Fruit fly (Drosophila melanogaster): Measurements from ENCODE around the gene CG31626.

The CG31626 gene

dm6 chr2L:21219640-21220085 lies 16.9 kb downstream of the CG31626 start:
- TF ChIP-seq psq (optimal IDR thresholded peaks at IDR 0.05): no peak
- no peak for TF ChIP-seq usp (GFP tag; optimal IDR thresholded peaks at IDR 0.05)
- TF ChIP-seq CG8478 (optimal IDR thresholded peaks at IDR 0.05): no peak

dm6 chr2L:21218912-21219246 lies 17.7 kb downstream of the CG31626 start:
- TF ChIP-seq pan (optimal IDR thresholded peaks at IDR 0.05) (no peak), psq (optimal IDR thresholded peaks at IDR 0.05) (no peak), usp (GFP tag; optimal IDR thresholded peaks at IDR 0.05) (no peak), Dll (optimal IDR thresholded peaks at IDR 0.05) (no peak), CG8478 (optimal IDR thresholded peaks at IDR 0.05) (no peak), EcR (GFP tag; optimal IDR thresholded peaks at IDR 0.05) (no peak)

- TF ChIP-seq pan (optimal IDR thresholded peaks at IDR 0.05) (no peak), CG8478 (optimal IDR thresholded peaks at IDR 0.05) (no peak), usp (GFP tag; optimal IDR thresholded peaks at IDR 0.05) (no peak), EcR (GFP tag; optimal IDR thresholded peaks at IDR 0.05) (no peak), psq (optimal IDR thresholded peaks at IDR 0.05) (no peak)
These were observed 18.2 kb downstream of the CG31626 start, which contains the start of gene CG8679 for dm6 chr2L:21218240-21218911. TSS of gene CG8679 (minus strand) at chr2L:21218544.

- no peak for TF ChIP-seq psq (optimal IDR thresholded peaks at IDR 0.05)
- TF ChIP-seq EcR (GFP tag; optimal IDR thresholded peaks at IDR 0.05): no peak
- TF ChIP-seq usp (GFP tag; optimal IDR thresholded peaks at IDR 0.05): no peak
- TF ChIP-seq Dll (optimal IDR thresholded peaks at IDR 0.05): no peak
- TF ChIP-seq CG8478 (optimal IDR thresholded peaks at IDR 0.05): no peak
- no peak for TF ChIP-seq pan (optimal IDR thresholded peaks at IDR 0.05)
These were observed 21.6 kb downstream of the CG31626 start for dm6 chr2L:21214961-21215362.

dm6 chr2L:21206193-21206592 lies 30.3 kb downstream of the CG31626 start, which contains the start of gene clumsy:
TSS of gene clumsy (plus strand) at chr2L:21206493.
- TF ChIP-seq psq (optimal IDR thresholded peaks at IDR 0.05): no peak
- TF ChIP-seq usp (GFP tag; optimal IDR thresholded peaks at IDR 0.05): no peak
- TF ChIP-seq pan (optimal IDR thresholded peaks at IDR 0.05): no peak
- no peak for TF ChIP-seq CG8478 (optimal IDR thresholded peaks at IDR 0.05)
- no peak for TF ChIP-seq EcR (GFP tag; optimal IDR thresholded peaks at IDR 0.05)
- TF ChIP-seq Dll (optimal IDR thresholded peaks at IDR 0.05): no peak

dm6 chr2L:21202702-21203101 lies 33.8 kb downstream of the CG31626 start, which contains the start of gene CG31988:
TSS of gene CG31988 (minus strand) at chr2L:21202802.
- TF ChIP-seq CG8478 (optimal IDR thresholded peaks at IDR 0.05): no peak
- TF ChIP-seq pan (optimal IDR thresholded peaks at IDR 0.05): no peak
- TF ChIP-seq usp (GFP tag; optimal IDR thresholded peaks at IDR 0.05): no peak
- TF ChIP-seq psq (optimal IDR thresholded peaks at IDR 0.05): no peak
- no peak for TF ChIP-seq Dll (optimal IDR thresholded peaks at IDR 0.05)
- no peak for TF ChIP-seq EcR (GFP tag; optimal IDR thresholded peaks at IDR 0.05)

- TF ChIP-seq Dll (optimal IDR thresholded peaks at IDR 0.05): no peak
- TF ChIP-seq CG8478 (optimal IDR thresholded peaks at IDR 0.05): no peak
- TF ChIP-seq pan (optimal IDR thresholded peaks at IDR 0.05): no peak
- no peak for TF ChIP-seq EcR (GFP tag; optimal IDR thresholded peaks at IDR 0.05)
- no peak for TF ChIP-seq usp (GFP tag; optimal IDR thresholded peaks at IDR 0.05)
- no peak for TF ChIP-seq psq (optimal IDR thresholded peaks at IDR 0.05)
These were observed 36.3 kb downstream of the CG31626 start, which contains the start of gene CG31624 for dm6 chr2L:21200275-21200674. TSS of gene CG31624 (minus strand) at chr2L:21200375.

- no peak for TF ChIP-seq EcR (GFP tag; optimal IDR thresholded peaks at IDR 0.05)
- TF ChIP-seq usp (GFP tag; optimal IDR thresholded peaks at IDR 0.05): no peak
- no peak for TF ChIP-seq Dll (optimal IDR thresholded peaks at IDR 0.05)
- no peak for TF ChIP-seq CG8478 (optimal IDR thresholded peaks at IDR 0.05)
- no peak for TF ChIP-seq pan (optimal IDR thresholded peaks at IDR 0.05)
- no peak for TF ChIP-seq psq (optimal IDR thresholded peaks at IDR 0.05)
These were observed 37.8 kb downstream of the CG31626 start, which contains the start of gene Ret for dm6 chr2L:21198633-21199264. TSS of gene Ret (minus strand) at chr2L:21198762.

- TF ChIP-seq EcR (GFP tag; optimal IDR thresholded peaks at IDR 0.05) (no peak), Dll (optimal IDR thresholded peaks at IDR 0.05) (no peak), CG8478 (optimal IDR thresholded peaks at IDR 0.05) (no peak), pan (optimal IDR thresholded peaks at IDR 0.05) (no peak), usp (GFP tag; optimal IDR thresholded peaks at IDR 0.05) (no peak), psq (optimal IDR thresholded peaks at IDR 0.05) (no peak)
These were observed 39.4 kb downstream of the CG31626 start for dm6 chr2L:21197178-21197577.

dm6 chr2L:21196511-21196910 lies 40.0 kb downstream of the CG31626 start:
- TF ChIP-seq pan (optimal IDR thresholded peaks at IDR 0.05): no peak
- TF ChIP-seq CG8478 (optimal IDR thresholded peaks at IDR 0.05): no peak
- no peak for TF ChIP-seq Dll (optimal IDR thresholded peaks at IDR 0.05)
- TF ChIP-seq EcR (GFP tag; optimal IDR thresholded peaks at IDR 0.05): no peak
- no peak for TF ChIP-seq psq (optimal IDR thresholded peaks at IDR 0.05)
- TF ChIP-seq usp (GFP tag; optimal IDR thresholded peaks at IDR 0.05): no peak

- no peak for TF ChIP-seq CG8478 (optimal IDR thresholded peaks at IDR 0.05)
- no peak for TF ChIP-seq EcR (GFP tag; optimal IDR thresholded peaks at IDR 0.05)
- TF ChIP-seq usp (GFP tag; optimal IDR thresholded peaks at IDR 0.05): no peak
- no peak for TF ChIP-seq Dll (optimal IDR thresholded peaks at IDR 0.05)
These were observed 41.2 kb downstream of the CG31626 start for dm6 chr2L:21195331-21195730.

dm6 chr2L:21189273-21189781 lies 47.2 kb downstream of the CG31626 start:
- TF ChIP-seq EcR (GFP tag; optimal IDR thresholded peaks at IDR 0.05) (no peak), CG8478 (optimal IDR thresholded peaks at IDR 0.05) (no peak), usp (GFP tag; optimal IDR thresholded peaks at IDR 0.05) (no peak), pan (optimal IDR thresholded peaks at IDR 0.05) (no peak), psq (optimal IDR thresholded peaks at IDR 0.05) (no peak), Dll (optimal IDR thresholded peaks at IDR 0.05) (no peak)

Measured in whole organism.